Fruit fly (Drosophila melanogaster) whole organism, embryonic: ENCODE results near the gene Gr93d.

Source experiments
- Adf1 ChIP-seq: fragments of 200-800 bp; sonication (Bioruptor generic); IDR thresholded peaks from 2 replicates; pipeline ENCODE4 v1.3.6; 2022; ENCODE audit warnings: missing biosample characterization, missing genetic modification characterization
- Blimp-1 ChIP-seq: fragments of 200-800 bp; sonication (Bioruptor generic); optimal IDR thresholded peaks from 3 replicates; lab custom pipeline; 2018; ENCODE audit warnings: missing biosample characterization, missing genetic modification characterization, mild to moderate bottlenecking, moderate library complexity, missing genetic modification reagents
- CG10267 ChIP-seq: fragments of 200-800 bp; sonication (Bioruptor generic); optimal IDR thresholded peaks from 2 replicates; lab custom pipeline; 2018; ENCODE audit warnings: missing biosample characterization, mild to moderate bottlenecking, missing genetic modification characterization, moderate library complexity
- CG10959 ChIP-seq: fragments of 200-800 bp; sonication (Bioruptor generic); IDR thresholded peaks from 2 replicates; pipeline ENCODE4 v1.3.6; 2022; ENCODE audit warnings: missing biosample characterization, missing genetic modification characterization
- CG12071 ChIP-seq: fragments of 200-800 bp; sonication (Bioruptor generic); optimal IDR thresholded peaks from 3 replicates; lab custom pipeline; 2018; ENCODE audit warnings: missing biosample characterization, mild to moderate bottlenecking, missing genetic modification characterization
- CG12391 ChIP-seq: fragments of 200-800 bp; sonication (Bioruptor generic); optimal IDR thresholded peaks from 3 replicates; lab custom pipeline; 2018; ENCODE audit warnings: missing biosample characterization, mild to moderate bottlenecking, missing genetic modification characterization, moderate library complexity
- CG13894 ChIP-seq: fragments of 200-800 bp; sonication (Bioruptor generic); optimal IDR thresholded peaks from 3 replicates; lab custom pipeline; 2018; ENCODE audit warnings: missing biosample characterization, mild to moderate bottlenecking, missing genetic modification characterization, moderate library complexity
- CG14710 ChIP-seq: fragments of 200-800 bp; sonication (Bioruptor generic); optimal IDR thresholded peaks from 3 replicates; lab custom pipeline; 2019; ENCODE audit warnings: missing biosample characterization, mild to moderate bottlenecking, missing genetic modification characterization, moderate library complexity
- CG15269 ChIP-seq: fragments of 200-800 bp; sonication (Bioruptor generic); optimal IDR thresholded peaks from 2 replicates; lab custom pipeline; 2018; ENCODE audit warnings: missing biosample characterization, mild to moderate bottlenecking, missing genetic modification characterization, moderate library complexity
- CG15696 ChIP-seq: fragments of 200-800 bp; sonication (Bioruptor generic); optimal IDR thresholded peaks from 2 replicates; lab custom pipeline; 2019; ENCODE audit warnings: missing biosample characterization, mild to moderate bottlenecking, missing genetic modification characterization, moderate library complexity
- CG16863 ChIP-seq: fragments of 200-800 bp; sonication (Bioruptor generic); optimal IDR thresholded peaks from 3 replicates; lab custom pipeline; 2016; ENCODE audit warnings: missing biosample characterization, missing genetic modification characterization
- CG17359 ChIP-seq: fragments of 200-800 bp; sonication (Bioruptor generic); optimal IDR thresholded peaks from 3 replicates; lab custom pipeline; 2018; ENCODE audit warnings: missing biosample characterization, mild to moderate bottlenecking, missing genetic modification characterization, moderate library complexity
- CG17361 ChIP-seq: fragments of 200-800 bp; sonication (Bioruptor generic); IDR thresholded peaks from 3 replicates; pipeline ENCODE4 v1.3.6; 2022; ENCODE audit warnings: missing biosample characterization, missing genetic modification characterization
- CG17385 ChIP-seq: fragments of 200-800 bp; sonication (Bioruptor generic); optimal IDR thresholded peaks from 3 replicates; lab custom pipeline; 2018; ENCODE audit warnings: missing biosample characterization, mild to moderate bottlenecking, missing genetic modification characterization
- CG2116 ChIP-seq: fragments of 200-800 bp; sonication (Bioruptor generic); optimal IDR thresholded peaks from 3 replicates; lab custom pipeline; 2018; ENCODE audit warnings: missing biosample characterization, mild to moderate bottlenecking, missing genetic modification characterization
- CG2202 ChIP-seq: fragments of 200-800 bp; sonication (Bioruptor generic); optimal IDR thresholded peaks from 2 replicates; lab custom pipeline; 2018; ENCODE audit warnings: missing biosample characterization, mild to moderate bottlenecking, missing genetic modification characterization
- CG30020 ChIP-seq: fragments of 200-800 bp; optimal IDR thresholded peaks from 2 replicates; lab custom pipeline; 2019; ENCODE audit warnings: missing biosample characterization, mild to moderate bottlenecking, missing genetic modification characterization, moderate library complexity
- CG4854 ChIP-seq: fragments of 200-800 bp; sonication (Bioruptor generic); optimal IDR thresholded peaks from 2 replicates; lab custom pipeline; 2016; ENCODE audit warnings: missing biosample characterization, missing genetic modification characterization, inconsistent platforms
- CG6175 ChIP-seq: fragments of 200-800 bp; sonication (Bioruptor generic); IDR thresholded peaks from 3 replicates; pipeline ENCODE4 v1.3.6; 2022; ENCODE audit warnings: missing biosample characterization, missing genetic modification characterization
- CG8924 ChIP-seq: fragments of 200-800 bp; optimal IDR thresholded peaks from 3 replicates; lab custom pipeline; 2019; ENCODE audit warnings: missing biosample characterization, mild to moderate bottlenecking, missing genetic modification characterization, moderate library complexity
- Dfd ChIP-seq, 2 experiments: fragments of >200 bp; optimal IDR thresholded peaks; 2 replicates each; lab custom pipeline; 2017; ENCODE audit warnings: missing biosample characterization in 2 of 2, missing genetic modification characterization in 2 of 2
- E2f2 ChIP-seq: fragments of 200-800 bp; sonication (Bioruptor generic); IDR thresholded peaks from 2 replicates; pipeline ENCODE4 v1.3.6; 2022; ENCODE audit warnings: missing biosample characterization, missing genetic modification characterization
- ERR ChIP-seq: fragments of 200-800 bp; sonication (Bioruptor generic); optimal IDR thresholded peaks from 2 replicates; lab custom pipeline; 2016; ENCODE audit warnings: missing biosample characterization, missing genetic modification characterization
- HHEX ChIP-seq: fragments of 200-800 bp; sonication (Bioruptor generic); optimal IDR thresholded peaks from 3 replicates; lab custom pipeline; 2017; ENCODE audit warnings: missing biosample characterization, mild to moderate bottlenecking, missing genetic modification characterization, missing genetic modification reagents
- Mrtf ChIP-seq: fragments of 200-800 bp; sonication (Bioruptor generic); IDR thresholded peaks from 3 replicates; pipeline ENCODE4 v1.3.6; 2022; ENCODE audit warnings: missing biosample characterization, missing genetic modification characterization
- Rfx ChIP-seq: fragments of 200-800 bp; sonication (Bioruptor generic); IDR thresholded peaks from 2 replicates; pipeline ENCODE4 v1.3.6; 2022; ENCODE audit warnings: missing biosample characterization, missing genetic modification characterization
- Trl ChIP-seq, 3 experiments: fragments of >200 bp in 2 of 3; fragments of 200-800 bp in 1 of 3; sonication (Bioruptor generic) in 1 of 3; optimal IDR thresholded peaks; 2 replicates in 1 of 3; 3 replicates in 2 of 3; lab custom pipeline; 2016 to 2017; ENCODE audit warnings: missing biosample characterization in 1 of 3, missing genetic modification characterization in 1 of 3
- Vsx1 ChIP-seq: fragments of 200-800 bp; sonication (Bioruptor generic); optimal IDR thresholded peaks from 2 replicates; lab custom pipeline; 2017; ENCODE audit warnings: missing biosample characterization, mild to moderate bottlenecking, missing genetic modification characterization, missing genetic modification reagents
- Xrp1 ChIP-seq: fragments of 200-800 bp; sonication (Bioruptor generic); IDR thresholded peaks from 2 replicates; pipeline ENCODE4 v1.3.6; 2022; ENCODE audit warnings: missing biosample characterization, missing genetic modification characterization
- cato ChIP-seq: fragments of 200-800 bp; sonication (Bioruptor generic); optimal IDR thresholded peaks from 2 replicates; lab custom pipeline; 2016; ENCODE audit warnings: missing biosample characterization, missing genetic modification characterization, borderline replicate concordance
- crp ChIP-seq, 2 experiments: fragments of 200-800 bp; sonication (Bioruptor generic); optimal IDR thresholded peaks; 2 replicates in 1 of 2; 3 replicates in 1 of 2; lab custom pipeline; 2017; ENCODE audit warnings: missing biosample characterization in 2 of 2, missing genetic modification characterization in 2 of 2, mild to moderate bottlenecking in 1 of 2, moderate library complexity in 1 of 2
- emc ChIP-seq: fragments of 200-800 bp; sonication (Bioruptor generic); optimal IDR thresholded peaks from 2 replicates; lab custom pipeline; 2016; ENCODE audit warnings: missing biosample characterization, missing genetic modification characterization
- esg ChIP-seq: fragments of 200-800 bp; sonication (Bioruptor generic); conservative IDR thresholded peaks from 2 replicates; pipeline ENCODE4 v1.3.6; 2022; ENCODE audit warnings: missing biosample characterization, missing genetic modification characterization
- grau ChIP-seq: fragments of 200-800 bp; optimal IDR thresholded peaks from 3 replicates; lab custom pipeline; 2019; ENCODE audit warnings: missing biosample characterization, mild to moderate bottlenecking, missing genetic modification characterization, moderate library complexity
- hb ChIP-seq: fragments of 200-800 bp; sonication (Bioruptor generic); IDR thresholded peaks from 3 replicates; pipeline ENCODE4 v1.3.6; 2022; ENCODE audit warnings: missing biosample characterization, missing genetic modification characterization; ENCODE audit not compliant: partially characterized antibody
- kni ChIP-seq: fragments of 200-800 bp; sonication (Bioruptor generic); optimal IDR thresholded peaks from 3 replicates; lab custom pipeline; 2017; ENCODE audit warnings: mild to moderate bottlenecking, missing biosample characterization, missing genetic modification reagents, missing genetic modification characterization
- knrl ChIP-seq: fragments of 200-800 bp; sonication (Bioruptor generic); IDR thresholded peaks from 3 replicates; pipeline ENCODE4 v1.3.6; 2022; ENCODE audit warnings: missing biosample characterization, missing genetic modification characterization; ENCODE audit not compliant: partially characterized antibody
- maf-S ChIP-seq: fragments of 200-800 bp; sonication (Bioruptor generic); optimal IDR thresholded peaks from 2 replicates; lab custom pipeline; 2016; ENCODE audit warnings: missing biosample characterization, missing genetic modification characterization
- nmo ChIP-seq: fragments of 200-800 bp; sonication (Bioruptor generic); optimal IDR thresholded peaks from 2 replicates; lab custom pipeline; 2018; ENCODE audit warnings: missing biosample characterization, mild to moderate bottlenecking, missing genetic modification characterization, moderate library complexity
- oc ChIP-seq: fragments of 200-800 bp; sonication (Bioruptor generic); optimal IDR thresholded peaks from 2 replicates; lab custom pipeline; 2018; ENCODE audit warnings: missing biosample characterization, mild to moderate bottlenecking, missing genetic modification characterization, moderate library complexity
- onecut ChIP-seq: fragments of 200-800 bp; sonication (Bioruptor generic); IDR thresholded peaks from 2 replicates; pipeline ENCODE4 v1.3.6; 2022; ENCODE audit warnings: missing biosample characterization, missing genetic modification characterization
- pum ChIP-seq: fragments of 200-800 bp; sonication (Bioruptor generic); optimal IDR thresholded peaks from 2 replicates; lab custom pipeline; 2016; ENCODE audit warnings: missing biosample characterization, missing genetic modification characterization
- repo ChIP-seq: fragments of 200-800 bp; sonication (Bioruptor generic); optimal IDR thresholded peaks from 2 replicates; lab custom pipeline; 2016; ENCODE audit warnings: missing biosample characterization, missing genetic modification characterization
- salm ChIP-seq: fragments of 200-800 bp; sonication (Bioruptor generic); optimal IDR thresholded peaks from 2 replicates; lab custom pipeline; 2018; ENCODE audit warnings: missing biosample characterization, mild to moderate bottlenecking, missing genetic modification characterization
- stwl ChIP-seq: fragments of 200-800 bp; sonication (Bioruptor generic); optimal IDR thresholded peaks from 3 replicates; lab custom pipeline; 2018; ENCODE audit warnings: missing biosample characterization, mild to moderate bottlenecking, missing genetic modification characterization, moderate library complexity
- tap ChIP-seq: fragments of 200-800 bp; optimal IDR thresholded peaks from 3 replicates; lab custom pipeline; 2019; ENCODE audit warnings: missing biosample characterization, mild to moderate bottlenecking, missing genetic modification characterization, moderate library complexity
- twi ChIP-seq: fragments of 200-800 bp; optimal IDR thresholded peaks from 2 replicates; lab custom pipeline; 2019; ENCODE audit warnings: missing biosample characterization, mild to moderate bottlenecking, missing genetic modification characterization, moderate library complexity
- zfh1 ChIP-seq: fragments of 200-800 bp; sonication (Bioruptor generic); IDR thresholded peaks from 3 replicates; pipeline ENCODE4 v1.3.6; 2022; ENCODE audit warnings: missing biosample characterization, missing genetic modification characterization

The Gr93d gene

dm6 chr3R:21887588-21888007 is 41.1 kb upstream of the Gr93d start (continued):
- TF ChIP-seq maf-S (GFP tag; lab: Kevin White, UChicago) (no peak), Blimp-1 (GFP tag; lab: Kevin White, UChicago) (peak; percentile 39), ERR (GFP tag; lab: Kevin White, UChicago) (no peak), onecut (0 out of 2 replicates have a peak, but pooled peaks have one; percentile 24), Mrtf (GFP tag; lab: Robert Waterston, UW) (0 out of 3 replicates have a peak, but pooled peaks have one; percentile 43), CG8924 (tag; lab: Kevin White, UChicago) (peak; percentile 6), CG17359 (tag; lab: Kevin White, UChicago) (peak; percentile 45), grau (tag; lab: Kevin White, UChicago) (peak; percentile 84), zfh1 (peak; percentile 58; the same call in 1 of the 3 replicates), Dfd (GFP tag; optimal IDR thresholded peaks at IDR 0.05; lab: Kevin White, UChicago) (no peak), Xrp1 (GFP tag; lab: Robert Waterston, UW) (0 out of 2 replicates have a peak, but pooled peaks have one; percentile 42), pum (GFP tag; lab: Kevin White, UChicago) (peak; percentile 11), nmo (peak; percentile 79), CG10959 (0 out of 2 replicates have a peak, but pooled peaks have one; percentile 23), repo (no peak), CG17361 (GFP tag; lab: Robert Waterston, UW) (peak; percentile 85), twi (no peak)

- TF ChIP-seq CG12071 (no peak), E2f2 (peak; percentile 90), Adf1 (GFP tag; lab: Robert Waterston, UW) (peak; percentile 49), oc (no peak), CG2116 (GFP tag; lab: Kevin White, UChicago) (peak; percentile 88), CG15269 (tag; lab: Kevin White, UChicago) (no peak), Rfx (GFP tag; lab: Robert Waterston, UW) (peak; percentile 97), CG4854 (GFP tag; lab: Kevin White, UChicago) (no peak), kni (peak; percentile 36), CG16863 (GFP tag; lab: Kevin White, UChicago) (no peak), CG10267 (tag; lab: Kevin White, UChicago) (peak; percentile 68), stwl (peak; percentile 36), cato (GFP tag; lab: Kevin White, UChicago) (no peak), emc (GFP tag; lab: Kevin White, UChicago) (no peak), CG15696 (tag; lab: Kevin White, UChicago) (no peak), salm (no peak), Vsx1 (GFP tag; lab: Kevin White, UChicago) (peak; percentile 91), knrl (GFP tag; lab: Robert Waterston, UW) (no peak), CG12391 (tag; lab: Kevin White, UChicago) (no peak), Trl (optimal IDR thresholded peaks at IDR 0.05; lab: Kevin White, UChicago) (no peak), Trl (GFP tag; optimal IDR thresholded peaks at IDR 0.05; lab: Kevin White, UChicago) (no peak), CG14710 (tag; lab: Kevin White, UChicago) (no peak), CG30020 (tag; lab: Kevin White, UChicago) (no peak), crp (GFP tag; optimal IDR thresholded peaks at IDR 0.05; lab: Kevin White, UChicago) (peak in 1 of 2 experiments; percentile 28), tap (tag; lab: Kevin White, UChicago) (no peak), hb (GFP tag; lab: Robert Waterston, UW) (no peak), CG13894 (tag; lab: Kevin White, UChicago) (no peak), esg (GFP tag; lab: Robert Waterston, UW) (no peak), HHEX (GFP tag; lab: Kevin White, UChicago) (no peak), CG2202 (tag; lab: Kevin White, UChicago) (no peak), CG17385 (GFP tag; lab: Kevin White, UChicago) (no peak), CG6175 (GFP tag; lab: Robert Waterston, UW) (no peak), onecut (no peak)
These were observed 40.6 kb upstream of the Gr93d start, which contains the start of the genes CG6678 and dnd for dm6 chr3R:21886861-21887587. CG6678 (plus strand) TSS chr3R:21887029. dnd (minus strand) TSS chr3R:21887355.
